Worm (Caenorhabditis elegans) whole organism, late embryonic: Measurements from ENCODE around the gene hex-2.

Experiments
- C08G9.2 ChIP-seq: sonication (generic microtip); optimal IDR thresholded peaks from 2 replicates; lab custom pipeline; 2016; ENCODE audit warnings: mild to moderate bottlenecking, missing genetic modification characterization, moderate library complexity, missing compliant biosample characterization
- C38D4.7 ChIP-seq: fragments of 200-800 bp; sonication (Bioruptor generic); optimal IDR thresholded peaks from 2 replicates; lab custom pipeline; 2018; ENCODE audit warnings: mild to moderate bottlenecking, missing genetic modification characterization, moderate library complexity, missing compliant biosample characterization
- F13H6.1 ChIP-seq: sonication (generic microtip); optimal IDR thresholded peaks from 2 replicates; lab custom pipeline; 2016; ENCODE audit warnings: missing genetic modification characterization, missing compliant biosample characterization
- K02D7.2 ChIP-seq: sonication (generic microtip); optimal IDR thresholded peaks from 2 replicates; lab custom pipeline; 2017; ENCODE audit warnings: mild to moderate bottlenecking, missing genetic modification characterization, missing compliant biosample characterization
- Y22D7AL.16 ChIP-seq: sonication (generic microtip); optimal IDR thresholded peaks from 2 replicates; lab custom pipeline; 2016; ENCODE audit warnings: missing genetic modification characterization, missing compliant biosample characterization
- ahr-1 ChIP-seq: sonication (generic microtip); optimal IDR thresholded peaks from 2 replicates; lab custom pipeline; 2016; ENCODE audit warnings: missing genetic modification characterization, missing compliant biosample characterization
- ceh-14 ChIP-seq: sonication (generic microtip); optimal IDR thresholded peaks from 2 replicates; lab custom pipeline; 2016; ENCODE audit warnings: missing genotype, missing genetic modification characterization, missing compliant biosample characterization
- ceh-19 ChIP-seq: fragments of 200-800 bp; sonication (Bioruptor generic); optimal IDR thresholded peaks from 2 replicates; lab custom pipeline; 2018; ENCODE audit warnings: mild to moderate bottlenecking, missing genetic modification characterization, missing compliant biosample characterization
- ceh-2 ChIP-seq: sonication (generic microtip); optimal IDR thresholded peaks from 2 replicates; lab custom pipeline; 2016; ENCODE audit warnings: missing genotype, missing genetic modification characterization, missing compliant biosample characterization
- ceh-34 ChIP-seq: sonication (generic microtip); optimal IDR thresholded peaks from 2 replicates; lab custom pipeline; 2016; ENCODE audit warnings: mild to moderate bottlenecking, missing genetic modification characterization, missing compliant biosample characterization
- ceh-45 ChIP-seq: fragments of 200-800 bp; sonication (Bioruptor generic); IDR thresholded peaks from 2 replicates; pipeline ENCODE4 v1.3.6; 2022; ENCODE audit warnings: missing genetic modification reagents, missing genetic modification characterization, missing compliant biosample characterization
- che-1 ChIP-seq: sonication (generic microtip); optimal IDR thresholded peaks from 2 replicates; lab custom pipeline; 2016; ENCODE audit warnings: mild to moderate bottlenecking, missing genetic modification characterization, missing compliant biosample characterization
- dmd-4 ChIP-seq: sonication (generic microtip); optimal IDR thresholded peaks from 2 replicates; lab custom pipeline; 2016; ENCODE audit warnings: borderline replicate concordance, missing genetic modification characterization, missing compliant biosample characterization
- elt-2 ChIP-seq: sonication (generic microtip); optimal IDR thresholded peaks from 2 replicates; lab custom pipeline; 2016; ENCODE audit warnings: missing genetic modification reagents, missing genetic modification characterization, missing compliant biosample characterization
- elt-4 ChIP-seq: sonication (generic microtip); optimal IDR thresholded peaks from 2 replicates; lab custom pipeline; 2016; ENCODE audit warnings: missing genetic modification characterization, missing compliant biosample characterization
- fkh-6 ChIP-seq: sonication (generic microtip); optimal IDR thresholded peaks from 2 replicates; lab custom pipeline; 2016; ENCODE audit warnings: missing genetic modification characterization, missing compliant biosample characterization
- gmeb-2 ChIP-seq: sonication (generic microtip); optimal IDR thresholded peaks from 2 replicates; lab custom pipeline; 2016; ENCODE audit warnings: missing genetic modification characterization, inconsistent platforms, missing compliant biosample characterization
- hlh-13 ChIP-seq: fragments of 200-800 bp; sonication (Bioruptor generic); optimal IDR thresholded peaks from 2 replicates; lab custom pipeline; 2018; ENCODE audit warnings: mild to moderate bottlenecking, missing genetic modification characterization, missing compliant biosample characterization
- hlh-8 ChIP-seq: sonication (generic microtip); optimal IDR thresholded peaks from 2 replicates; lab custom pipeline; 2016; ENCODE audit warnings: missing genotype, missing genetic modification characterization, missing compliant biosample characterization
- lim-6 ChIP-seq: sonication (generic microtip); optimal IDR thresholded peaks from 2 replicates; lab custom pipeline; 2016; ENCODE audit warnings: missing genetic modification characterization, missing compliant biosample characterization
- lin-11 ChIP-seq: fragments of 200-800 bp; sonication (Bioruptor generic); optimal IDR thresholded peaks from 2 replicates; lab custom pipeline; 2018; ENCODE audit warnings: mild to moderate bottlenecking, missing genetic modification characterization, missing compliant biosample characterization
- madf-2 ChIP-seq: sonication (generic microtip); optimal IDR thresholded peaks from 2 replicates; lab custom pipeline; 2017; ENCODE audit warnings: missing genetic modification characterization, missing compliant biosample characterization
- mec-3 ChIP-seq: sonication (generic microtip); optimal IDR thresholded peaks from 2 replicates; lab custom pipeline; 2016; ENCODE audit warnings: borderline replicate concordance, missing genetic modification characterization, missing compliant biosample characterization
- nfya-1 ChIP-seq: sonication (generic microtip); optimal IDR thresholded peaks from 2 replicates; lab custom pipeline; 2017; ENCODE audit warnings: missing genetic modification characterization, mild to moderate bottlenecking, missing compliant biosample characterization, antibody characterized with exemption, moderate library complexity
- nhr-11 ChIP-seq: fragments of 150-350 bp; optimal IDR thresholded peaks from 2 replicates; lab custom pipeline; 2014; ENCODE audit warnings: missing biosample characterization, missing genetic modification characterization
- nhr-232 ChIP-seq: sonication (generic microtip); optimal IDR thresholded peaks from 2 replicates; lab custom pipeline; 2016; ENCODE audit warnings: missing genetic modification characterization, missing compliant biosample characterization
- npax-4 ChIP-seq: sonication (generic microtip); optimal IDR thresholded peaks from 2 replicates; lab custom pipeline; 2016; ENCODE audit warnings: missing genetic modification characterization, missing compliant biosample characterization
- odd-2 ChIP-seq: sonication (generic microtip); optimal IDR thresholded peaks from 2 replicates; lab custom pipeline; 2017; ENCODE audit warnings: antibody characterized with exemption, mild to moderate bottlenecking, missing genetic modification characterization, missing compliant biosample characterization
- pat-9 ChIP-seq: fragments of 200-800 bp; sonication (Bioruptor generic); optimal IDR thresholded peaks from 2 replicates; lab custom pipeline; 2018; ENCODE audit warnings: mild to moderate bottlenecking, missing genetic modification characterization, moderate library complexity, missing compliant biosample characterization
- pax-1 ChIP-seq: fragments of 150-350 bp; optimal IDR thresholded peaks from 2 replicates; lab custom pipeline; 2014; ENCODE audit warnings: missing biosample characterization, missing genetic modification characterization
- pha-2 ChIP-seq: sonication (generic microtip); optimal IDR thresholded peaks from 2 replicates; lab custom pipeline; 2017; ENCODE audit warnings: mild to moderate bottlenecking, missing genetic modification characterization, missing compliant biosample characterization
- pha-4 ChIP-seq: fragments of 150-350 bp; optimal IDR thresholded peaks from 2 replicates; lab custom pipeline; 2018; ENCODE audit warnings: missing biosample characterization, missing genetic modification reagents, missing genetic modification characterization
- pqm-1 ChIP-seq: sonication (generic microtip); optimal IDR thresholded peaks from 2 replicates; lab custom pipeline; 2016; ENCODE audit warnings: missing genetic modification characterization, missing compliant biosample characterization
- pros-1 ChIP-seq: fragments of 150-350 bp; optimal IDR thresholded peaks from 2 replicates; lab custom pipeline; 2014; ENCODE audit warnings: missing biosample characterization, missing genetic modification reagents, missing genetic modification characterization
- ref-2 ChIP-seq: sonication (generic microtip); optimal IDR thresholded peaks from 2 replicates; lab custom pipeline; 2016; ENCODE audit warnings: missing genetic modification characterization, missing compliant biosample characterization
- tbx-7 ChIP-seq: sonication (generic microtip); optimal IDR thresholded peaks from 2 replicates; lab custom pipeline; 2016; ENCODE audit warnings: missing genotype, missing genetic modification characterization, missing compliant biosample characterization
- ttx-3 ChIP-seq: sonication (generic microtip); optimal IDR thresholded peaks from 2 replicates; lab custom pipeline; 2016; ENCODE audit warnings: missing genetic modification reagents, missing genetic modification characterization, missing compliant biosample characterization
- unc-55 ChIP-seq: sonication (generic microtip); optimal IDR thresholded peaks from 2 replicates; lab custom pipeline; 2017; ENCODE audit warnings: missing biosample characterization, missing genetic modification reagents, missing genetic modification characterization
- zip-5 ChIP-seq: sonication (generic microtip); optimal IDR thresholded peaks from 2 replicates; lab custom pipeline; 2016; ENCODE audit warnings: missing genetic modification characterization, missing compliant biosample characterization
- ztf-16 ChIP-seq: sonication (generic microtip); optimal IDR thresholded peaks from 2 replicates; lab custom pipeline; 2017; ENCODE audit warnings: missing genetic modification characterization, missing compliant biosample characterization

Gene hex-2

DNA sequence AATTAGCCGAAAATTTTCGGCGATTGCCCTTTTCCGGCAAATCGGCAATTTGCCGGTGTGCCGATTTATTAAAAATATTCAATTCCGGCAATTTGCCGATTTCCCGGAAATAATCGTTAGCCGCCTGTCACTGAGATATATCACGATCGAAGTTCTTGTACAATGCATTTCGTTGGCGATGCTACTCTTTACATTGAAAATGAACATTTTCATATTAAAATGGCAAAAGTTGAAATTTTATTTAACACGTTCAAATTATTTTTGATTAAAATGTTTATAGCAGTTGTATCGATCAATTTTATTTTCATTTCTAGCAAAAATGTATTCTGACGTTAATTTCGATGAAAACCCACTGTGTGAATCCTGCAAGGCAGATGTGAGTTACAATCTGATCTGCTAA, 39.5 kb upstream of the hex-2 start, which contains the start of gene M03E7.3:
TSS of gene M03E7.3 (plus strand) at position 301 of the 400 bp plus-strand sequence.
- TF ChIP-seq ttx-3 (tag; lab: Kevin White, UChicago) (no peak), odd-2 (tag; lab: Kevin White, UChicago) (no peak), dmd-4 (tag; lab: Kevin White, UChicago) (no peak), gmeb-2 (tag; lab: Kevin White, UChicago) (no peak), ceh-14 (no peak), nhr-232 (tag; lab: Kevin White, UChicago) (no peak), pat-9 (no peak), che-1 (no peak), pros-1 (tag; lab: Kevin White, UChicago) (no peak), K02D7.2 (tag; lab: Kevin White, UChicago) (no peak), ahr-1 (no peak), pqm-1 (no peak), elt-4 (tag; lab: Kevin White, UChicago) (no peak), mec-3 (tag; lab: Kevin White, UChicago) (no peak), hlh-13 (GFP tag; lab: Kevin White, UChicago) (no peak), pax-1 (tag; lab: Kevin White, UChicago) (no peak), F13H6.1 (tag; lab: Kevin White, UChicago) (no peak), lin-11 (no peak)

DNA sequence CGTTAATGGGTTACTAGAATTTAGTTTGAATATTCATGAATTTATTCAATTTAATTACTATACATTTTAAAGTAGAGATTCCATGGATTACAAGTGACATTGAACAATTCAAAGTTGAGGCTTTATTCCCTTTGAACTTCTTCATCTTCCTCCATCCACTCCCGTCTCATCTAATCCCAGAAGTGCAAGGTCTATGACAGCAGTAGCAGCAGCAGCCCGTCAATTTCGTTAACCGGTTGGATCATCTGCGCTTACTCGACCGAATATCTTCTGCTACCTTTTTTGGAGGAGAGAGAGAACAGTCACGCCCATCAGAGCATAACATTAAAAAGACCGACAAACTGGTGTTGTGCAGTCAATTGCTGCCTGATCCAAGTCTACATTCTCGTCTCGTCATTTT, 36.9 kb upstream of the hex-2 start, which contains the start of gene M03E7.2:
TSS of gene M03E7.2 (plus strand) at position 301 of the 400 bp plus-strand sequence.
- TF ChIP-seq nhr-11 (no peak), nfya-1 (tag; lab: Kevin White, UChicago) (no peak), tbx-7 (no peak), ref-2 (no peak)

DNA sequence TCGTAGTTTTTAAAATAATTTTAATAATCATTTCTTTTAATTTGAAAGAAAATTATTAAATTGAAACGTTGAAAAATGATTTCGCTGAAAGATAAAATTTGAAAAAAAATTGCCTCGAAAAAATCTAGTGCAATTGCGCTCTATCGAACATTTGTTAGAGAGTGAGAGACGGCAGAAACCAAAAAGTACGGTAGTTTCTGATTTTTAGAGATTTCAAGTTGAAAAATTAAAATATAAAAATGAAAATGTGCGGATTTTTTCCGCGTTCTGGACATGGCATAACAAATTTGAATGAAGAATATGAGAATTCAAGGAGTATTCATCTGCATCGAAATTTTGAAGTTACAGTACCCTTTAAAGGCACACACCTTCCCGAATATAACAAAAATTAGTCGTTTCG, 34.9 kb upstream of the hex-2 start:
- TF ChIP-seq madf-2 (tag; lab: Kevin White, UChicago) (no peak), pha-4 (no peak), ceh-45 (GFP tag; lab: Robert Waterston, UW) (no peak), ceh-34 (no peak), lim-6 (no peak), elt-4 (tag; lab: Kevin White, UChicago) (no peak), Y22D7AL.16 (tag; lab: Kevin White, UChicago) (no peak), nhr-11 (no peak), hlh-13 (GFP tag; lab: Kevin White, UChicago) (no peak), elt-2 (no peak), fkh-6 (no peak), F13H6.1 (tag; lab: Kevin White, UChicago) (no peak), ztf-16 (tag; lab: Kevin White, UChicago) (no peak), ttx-3 (tag; lab: Kevin White, UChicago) (no peak), npax-4 (tag; lab: Kevin White, UChicago) (no peak)

DNA sequence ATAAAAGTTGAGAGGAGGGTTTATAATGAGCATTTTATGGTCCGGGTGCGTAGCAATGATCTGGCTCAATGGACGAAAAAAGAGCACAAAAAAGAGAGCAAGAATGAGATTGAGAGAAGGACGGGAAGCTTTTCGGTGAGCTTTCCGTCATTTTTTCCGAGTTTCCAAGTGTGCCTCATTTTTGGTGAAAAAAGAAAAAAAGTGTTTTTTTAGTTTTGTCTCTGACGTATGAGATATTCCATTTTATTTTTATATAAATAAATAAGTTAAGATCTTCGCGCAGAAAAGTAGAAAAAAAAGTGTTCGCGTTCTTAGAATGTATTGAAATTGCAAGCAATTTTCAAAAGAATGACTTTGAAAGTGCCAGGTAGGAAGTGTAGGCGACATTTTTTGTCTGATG, 34.2 kb upstream of the hex-2 start, which contains the start of gene memb-2:
TSS of gene memb-2 (minus strand) at position 101 of the 400 bp plus-strand sequence.
- TF ChIP-seq C38D4.7 (GFP tag; lab: Kevin White, UChicago) (no peak), pha-2 (no peak), zip-5 (no peak), odd-2 (tag; lab: Kevin White, UChicago) (no peak), pqm-1 (no peak), che-1 (no peak)

DNA sequence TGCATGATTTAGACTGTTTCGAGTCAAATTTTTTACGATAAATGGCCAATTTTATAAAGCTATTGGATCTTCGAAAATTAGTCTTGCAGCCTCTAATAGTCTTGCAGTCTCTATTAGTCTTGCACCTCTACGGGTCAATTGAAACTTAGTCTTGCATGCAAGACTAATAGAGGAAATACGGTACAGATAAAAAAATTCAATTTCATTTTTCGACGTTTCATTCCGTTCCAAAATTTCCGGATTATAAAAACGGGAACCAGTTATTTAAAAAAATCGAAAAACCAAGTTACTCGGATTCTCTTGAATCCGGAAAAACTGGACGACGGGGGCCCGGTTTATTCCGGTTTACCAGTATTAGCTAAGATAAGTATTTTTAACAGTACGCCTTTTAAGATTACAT, 32.9 kb upstream of the hex-2 start, which contains the start of gene M03E7.1:
TSS of gene M03E7.1 (plus strand) at position 301 of the 400 bp plus-strand sequence.
- no peak for TF ChIP-seq ceh-2 (tag; lab: Kevin White, UChicago)
- no peak for TF ChIP-seq unc-55 (GFP tag; lab: Kevin White, UChicago)
- no peak for TF ChIP-seq pat-9
- no peak for TF ChIP-seq pax-1 (tag; lab: Kevin White, UChicago)
- TF ChIP-seq ttx-3 (tag; lab: Kevin White, UChicago): no peak
- no peak for TF ChIP-seq mec-3 (tag; lab: Kevin White, UChicago)
- no peak for TF ChIP-seq lim-6
- no peak for TF ChIP-seq hlh-13 (GFP tag; lab: Kevin White, UChicago)
- no peak for TF ChIP-seq hlh-8 (tag; lab: Kevin White, UChicago)
- TF ChIP-seq C08G9.2 (tag; lab: Kevin White, UChicago): no peak
- TF ChIP-seq ceh-19: no peak
- no peak for TF ChIP-seq npax-4 (tag; lab: Kevin White, UChicago)
